Worm (Caenorhabditis elegans): Measurements from ENCODE around the gene F34D6.1.
"Not testable (repeated sequence)": the region's sequence is repeated elsewhere in the genome, so short reads cannot be mapped to it uniquely, and the experiment has no call there.

The F34D6.1 gene

ce11 chrII:2681118-2681517 lies at the start of gene F34D6.1:
TSS of gene F34D6.1 (minus strand) at chrII:2681218.
- no peak for TF ChIP-seq unc-62 (GFP tag; optimal IDR thresholded peaks at IDR 0.05)

- no peak for TF ChIP-seq unc-62 (GFP tag; optimal IDR thresholded peaks at IDR 0.05)
These were observed 49.6 kb upstream of the F34D6.1 start for ce11 chrII:2730647-2731046.

- no peak for TF ChIP-seq unc-62 (GFP tag; optimal IDR thresholded peaks at IDR 0.05)
These were observed 45.8 kb upstream of the F34D6.1 start for ce11 chrII:2726774-2727173.

ce11 chrII:2725561-2725960 lies 44.5 kb upstream of the F34D6.1 start, which contains the start of the genes T05A8.11 and nep-2:
TSS of gene T05A8.11 (minus strand) at chrII:2725661.
TSS of gene nep-2 (minus strand) at chrII:2725752.
- TF ChIP-seq unc-62 (GFP tag; optimal IDR thresholded peaks at IDR 0.05): no peak

- no peak for TF ChIP-seq unc-62 (GFP tag; optimal IDR thresholded peaks at IDR 0.05)
These were observed 41.0 kb upstream of the F34D6.1 start for ce11 chrII:2721992-2722391.

ce11 chrII:2719212-2719611 lies 38.2 kb upstream of the F34D6.1 start:
- no peak for TF ChIP-seq unc-62 (GFP tag; optimal IDR thresholded peaks at IDR 0.05)

- no peak for TF ChIP-seq unc-62 (GFP tag; optimal IDR thresholded peaks at IDR 0.05)
These were observed 36.3 kb upstream of the F34D6.1 start, which contains the start of gene T05A8.3 for ce11 chrII:2717335-2717734. TSS of gene T05A8.3 (minus strand) at chrII:2717435.

- TF ChIP-seq unc-62 (GFP tag; optimal IDR thresholded peaks at IDR 0.05): no peak
These were observed 29.9 kb upstream of the F34D6.1 start, which contains the start of gene T05A8.2 for ce11 chrII:2710919-2711318. TSS of gene T05A8.2 (minus strand) at chrII:2711019.

- TF ChIP-seq unc-62 (GFP tag; optimal IDR thresholded peaks at IDR 0.05): no peak
These were observed 28.9 kb upstream of the F34D6.1 start, which contains the start of gene T05A8.1 for ce11 chrII:2709942-2710341. TSS of gene T05A8.1 (minus strand) at chrII:2710042.

- TF ChIP-seq unc-62 (GFP tag; optimal IDR thresholded peaks at IDR 0.05): no peak
These were observed 26.9 kb upstream of the F34D6.1 start, which contains the start of gene Y47G7B.2 for ce11 chrII:2707872-2708271. TSS of gene Y47G7B.2 (minus strand) at chrII:2708014.

ce11 chrII:2705200-2705599 lies 24.2 kb upstream of the F34D6.1 start, which contains the start of gene srh-128:
TSS of gene srh-128 (minus strand) at chrII:2705300.
- no peak for TF ChIP-seq unc-62 (GFP tag; optimal IDR thresholded peaks at IDR 0.05)

ce11 chrII:2702757-2703156 lies 21.7 kb upstream of the F34D6.1 start, which contains the start of gene sri-60:
TSS of gene sri-60 (minus strand) at chrII:2702857.
- no peak for TF ChIP-seq unc-62 (GFP tag; optimal IDR thresholded peaks at IDR 0.05)

ce11 chrII:2700229-2700628 lies 19.2 kb upstream of the F34D6.1 start, which contains the start of gene sri-61:
TSS of gene sri-61 (minus strand) at chrII:2700329.
- TF ChIP-seq unc-62 (GFP tag; optimal IDR thresholded peaks at IDR 0.05): no peak

- no peak for TF ChIP-seq unc-62 (GFP tag; optimal IDR thresholded peaks at IDR 0.05)
These were observed 17.4 kb upstream of the F34D6.1 start, which contains the start of gene sri-62 for ce11 chrII:2698378-2698777. TSS of gene sri-62 (minus strand) at chrII:2698478.

- no peak for TF ChIP-seq unc-62 (GFP tag; optimal IDR thresholded peaks at IDR 0.05)
These were observed 14.1 kb upstream of the F34D6.1 start for ce11 chrII:2695079-2695478.

- TF ChIP-seq unc-62 (GFP tag; optimal IDR thresholded peaks at IDR 0.05): no peak
These were observed 11.5 kb upstream of the F34D6.1 start, which contains the start of gene set-11 for ce11 chrII:2692476-2692875. TSS of gene set-11 (minus strand) at chrII:2692576.

- no peak for TF ChIP-seq unc-62 (GFP tag; optimal IDR thresholded peaks at IDR 0.05)
These were observed 9.1 kb upstream of the F34D6.1 start, which contains the start of gene nspf-3 for ce11 chrII:2690080-2690479. TSS of gene nspf-3 (minus strand) at chrII:2690180.

- not testable (repeated sequence) for TF ChIP-seq unc-62 (GFP tag; optimal IDR thresholded peaks at IDR 0.05)
These were observed 7.6 kb upstream of the F34D6.1 start, which contains the start of gene nspf-2 for ce11 chrII:2688616-2689015. TSS of gene nspf-2 (plus strand) at chrII:2688916.
